Fruit fly (Drosophila melanogaster) whole organism, embryonic: ENCODE data around the gene Uro.
A peak's percentile ranks its signal among the peaks of the same experiment; 100 is the strongest.

Experiments
- Ada2b ChIP-seq: fragments of 200-800 bp; sonication (Bioruptor generic); IDR thresholded peaks from 2 replicates; pipeline ENCODE4 v1.3.6; 2022; ENCODE audit warnings: missing biosample characterization, missing genetic modification characterization
- Antp ChIP-seq: fragments of 200-800 bp; sonication (Bioruptor generic); optimal IDR thresholded peaks from 3 replicates; lab custom pipeline; 2016; ENCODE audit warnings: missing biosample characterization, missing genetic modification characterization
- Atf3 ChIP-seq: fragments of 200-800 bp; sonication (Bioruptor generic); optimal IDR thresholded peaks from 3 replicates; lab custom pipeline; 2016; ENCODE audit warnings: missing biosample characterization, missing genetic modification characterization
- Bteb2 ChIP-seq: fragments of 200-800 bp; sonication (Bioruptor generic); optimal IDR thresholded peaks from 2 replicates; lab custom pipeline; 2016; ENCODE audit warnings: missing biosample characterization, missing genetic modification characterization
- CG10274 ChIP-seq: fragments of 200-800 bp; sonication (Bioruptor generic); optimal IDR thresholded peaks from 3 replicates; lab custom pipeline; 2017; ENCODE audit warnings: missing biosample characterization, mild to moderate bottlenecking, missing genetic modification characterization
- CG11695 ChIP-seq: fragments of 200-800 bp; sonication (Bioruptor generic); IDR thresholded peaks from 3 replicates; pipeline ENCODE4 v1.3.6; 2022; ENCODE audit warnings: missing biosample characterization, missing genetic modification characterization
- CG12071 ChIP-seq: fragments of 200-800 bp; sonication (Bioruptor generic); optimal IDR thresholded peaks from 3 replicates; lab custom pipeline; 2018; ENCODE audit warnings: missing biosample characterization, mild to moderate bottlenecking, missing genetic modification characterization
- CG1233 ChIP-seq: fragments of 200-800 bp; sonication (Bioruptor generic); optimal IDR thresholded peaks from 4 replicates; lab custom pipeline; 2018; ENCODE audit warnings: missing biosample characterization, mild to moderate bottlenecking, missing genetic modification characterization
- CG12744 ChIP-seq: fragments of 200-800 bp; sonication (Bioruptor generic); optimal IDR thresholded peaks from 2 replicates; lab custom pipeline; 2016; ENCODE audit warnings: missing biosample characterization, missing genetic modification characterization
- CG13296 ChIP-seq: fragments of 200-800 bp; sonication (Bioruptor generic); optimal IDR thresholded peaks from 3 replicates; lab custom pipeline; 2018; ENCODE audit warnings: missing biosample characterization, mild to moderate bottlenecking, missing genetic modification characterization
- CG13894 ChIP-seq: fragments of 200-800 bp; sonication (Bioruptor generic); optimal IDR thresholded peaks from 3 replicates; lab custom pipeline; 2018; ENCODE audit warnings: missing biosample characterization, mild to moderate bottlenecking, missing genetic modification characterization, moderate library complexity
- CG15011 ChIP-seq: fragments of 200-800 bp; sonication (Bioruptor generic); optimal IDR thresholded peaks from 3 replicates; lab custom pipeline; 2018; ENCODE audit warnings: missing biosample characterization, mild to moderate bottlenecking, missing genetic modification characterization
- CG1647 ChIP-seq: fragments of 200-800 bp; sonication (Bioruptor generic); optimal IDR thresholded peaks from 3 replicates; lab custom pipeline; 2016; ENCODE audit warnings: missing biosample characterization, missing genetic modification characterization
- CG16863 ChIP-seq: fragments of 200-800 bp; sonication (Bioruptor generic); optimal IDR thresholded peaks from 3 replicates; lab custom pipeline; 2016; ENCODE audit warnings: missing biosample characterization, missing genetic modification characterization
- CG34376 ChIP-seq: fragments of 200-800 bp; sonication (Bioruptor generic); optimal IDR thresholded peaks from 2 replicates; lab custom pipeline; 2018; ENCODE audit warnings: missing biosample characterization, mild to moderate bottlenecking, missing genetic modification characterization
- CG3726 ChIP-seq: fragments of 200-800 bp; sonication (Bioruptor generic); IDR thresholded peaks from 3 replicates; pipeline ENCODE4, ENCODE4 v1.3.6; 2022; ENCODE audit warnings: missing biosample characterization, missing genetic modification characterization
- CG4404 ChIP-seq: fragments of 200-800 bp; sonication (Bioruptor generic); IDR thresholded peaks from 2 replicates; pipeline ENCODE4 v1.3.6; 2022; ENCODE audit warnings: missing biosample characterization, missing genetic modification characterization
- CG4820 ChIP-seq: fragments of 200-800 bp; sonication (Bioruptor generic); optimal IDR thresholded peaks from 3 replicates; lab custom pipeline; 2016; ENCODE audit warnings: missing biosample characterization, missing genetic modification characterization
- CG5180 ChIP-seq: fragments of 200-800 bp; sonication (Bioruptor generic); optimal IDR thresholded peaks from 3 replicates; lab custom pipeline; 2017; ENCODE audit warnings: missing biosample characterization, missing genetic modification characterization, mild to moderate bottlenecking, moderate library complexity, missing genetic modification reagents
- CG6654 ChIP-seq: fragments of 200-800 bp; sonication (Bioruptor generic); optimal IDR thresholded peaks from 2 replicates; lab custom pipeline; 2017; ENCODE audit warnings: missing biosample characterization, mild to moderate bottlenecking, missing genetic modification characterization
- CG7786 ChIP-seq: fragments of 200-800 bp; sonication (Bioruptor generic); optimal IDR thresholded peaks from 2 replicates; lab custom pipeline; 2016; ENCODE audit warnings: missing biosample characterization, missing genetic modification characterization
- CG7928 ChIP-seq: fragments of 200-800 bp; sonication (Bioruptor generic); optimal IDR thresholded peaks from 2 replicates; lab custom pipeline; 2017; ENCODE audit warnings: missing biosample characterization, mild to moderate bottlenecking, missing genetic modification characterization
- CG9797 ChIP-seq: fragments of 200-800 bp; sonication (Bioruptor generic); optimal IDR thresholded peaks from 3 replicates; lab custom pipeline; 2018; ENCODE audit warnings: missing biosample characterization, mild to moderate bottlenecking, missing genetic modification characterization
- CG9932 ChIP-seq: fragments of 200-800 bp; sonication (Bioruptor generic); IDR thresholded peaks from 2 replicates; pipeline ENCODE4 v1.3.6; 2022; ENCODE audit warnings: missing biosample characterization, missing genetic modification characterization
- Chrac-16 ChIP-seq: fragments of 200-800 bp; sonication (Bioruptor generic); optimal IDR thresholded peaks from 3 replicates; lab custom pipeline; 2016; ENCODE audit warnings: missing biosample characterization, missing genetic modification characterization
- Dek ChIP-seq: fragments of 200-800 bp; sonication (Bioruptor generic); optimal IDR thresholded peaks from 3 replicates; lab custom pipeline; 2019; ENCODE audit warnings: missing biosample characterization, mild to moderate bottlenecking, missing genetic modification characterization, moderate library complexity
- ERR ChIP-seq: fragments of 200-800 bp; sonication (Bioruptor generic); optimal IDR thresholded peaks from 2 replicates; lab custom pipeline; 2016; ENCODE audit warnings: missing biosample characterization, missing genetic modification characterization
- Hr39 ChIP-seq: fragments of >200 bp; optimal IDR thresholded peaks from 2 replicates; lab custom pipeline; 2017
- Jarid2 ChIP-seq: fragments of 200-800 bp; sonication (Bioruptor generic); optimal IDR thresholded peaks from 3 replicates; lab custom pipeline; 2017; ENCODE audit warnings: mild to moderate bottlenecking, missing biosample characterization, missing genetic modification reagents, missing genetic modification characterization
- Kr ChIP-seq: fragments of 200-800 bp; sonication (Bioruptor generic); optimal IDR thresholded peaks from 2 replicates; lab custom pipeline; 2017; ENCODE audit warnings: missing biosample characterization, mild to moderate bottlenecking, missing genetic modification characterization
- Lim3 ChIP-seq: fragments of 200-800 bp; sonication (Bioruptor generic); IDR thresholded peaks from 2 replicates; pipeline ENCODE4 v1.3.6; 2022; ENCODE audit warnings: missing biosample characterization, missing genetic modification characterization
- Nf-YB ChIP-seq: fragments of 200-800 bp; sonication (Bioruptor generic); optimal IDR thresholded peaks from 3 replicates; lab custom pipeline; 2019; ENCODE audit warnings: missing biosample characterization, mild to moderate bottlenecking, missing genetic modification characterization, moderate library complexity
- Usf ChIP-seq: fragments of 200-800 bp; sonication (Bioruptor generic); optimal IDR thresholded peaks from 2 replicates; lab custom pipeline; 2017; ENCODE audit warnings: missing genotype, missing biosample characterization, missing genetic modification characterization
- Vsx1 ChIP-seq: fragments of 200-800 bp; sonication (Bioruptor generic); optimal IDR thresholded peaks from 2 replicates; lab custom pipeline; 2017; ENCODE audit warnings: missing biosample characterization, mild to moderate bottlenecking, missing genetic modification characterization, missing genetic modification reagents
- ara ChIP-seq: fragments of 200-800 bp; sonication (Bioruptor generic); IDR thresholded peaks from 2 replicates; pipeline ENCODE4 v1.3.6; 2022; ENCODE audit warnings: missing biosample characterization, missing genetic modification characterization
- cg ChIP-seq: fragments of 200-800 bp; sonication (Bioruptor generic); optimal IDR thresholded peaks from 3 replicates; lab custom pipeline; 2019; ENCODE audit warnings: missing biosample characterization, mild to moderate bottlenecking, missing genetic modification characterization, moderate library complexity
- crp ChIP-seq, 2 experiments: fragments of 200-800 bp; sonication (Bioruptor generic); optimal IDR thresholded peaks; 2 replicates in 1 of 2; 3 replicates in 1 of 2; lab custom pipeline; 2017; ENCODE audit warnings: missing biosample characterization in 2 of 2, missing genetic modification characterization in 2 of 2, mild to moderate bottlenecking in 1 of 2, moderate library complexity in 1 of 2
- dan ChIP-seq: fragments of 200-800 bp; sonication (Bioruptor generic); IDR thresholded peaks from 2 replicates; pipeline ENCODE4 v1.3.6; 2022; ENCODE audit warnings: missing biosample characterization, missing genetic modification characterization
- eve ChIP-seq, 2 experiments: fragments of >200 bp; optimal IDR thresholded peaks; 2 replicates each; lab custom pipeline; 2017; ENCODE audit warnings: missing biosample characterization in 2 of 2, missing genetic modification characterization in 2 of 2
- gt ChIP-seq: fragments of 200-800 bp; sonication (Bioruptor generic); IDR thresholded peaks from 2 replicates; pipeline ENCODE4 v1.3.6; 2022; ENCODE audit warnings: missing biosample characterization, missing genetic modification characterization
- hbn ChIP-seq: fragments of 200-800 bp; sonication (Bioruptor generic); IDR thresholded peaks from 2 replicates; pipeline ENCODE4 v1.3.6; 2022; ENCODE audit warnings: missing biosample characterization, missing genetic modification characterization; ENCODE audit not compliant: partially characterized antibody
- her ChIP-seq: fragments of 200-800 bp; sonication (Bioruptor generic); optimal IDR thresholded peaks from 2 replicates; lab custom pipeline; 2016; ENCODE audit warnings: missing biosample characterization, missing genetic modification characterization
- hkb ChIP-seq, 2 experiments: fragments of 200-800 bp in 1 of 2; fragments of >200 bp in 1 of 2; sonication (Bioruptor generic) in 1 of 2; IDR thresholded peaks in 1 of 2; optimal IDR thresholded peaks in 1 of 2; 2 replicates each; pipeline versions ENCODE4 v1.3.6 to Lab custom; 2017 to 2022; ENCODE audit warnings: missing biosample characterization in 1 of 2, missing genetic modification characterization in 1 of 2
- lbe ChIP-seq: fragments of 200-800 bp; sonication (Bioruptor generic); optimal IDR thresholded peaks from 2 replicates; lab custom pipeline; 2016; ENCODE audit warnings: missing biosample characterization, mild to moderate bottlenecking, missing genetic modification characterization
- nmo ChIP-seq: fragments of 200-800 bp; sonication (Bioruptor generic); optimal IDR thresholded peaks from 2 replicates; lab custom pipeline; 2018; ENCODE audit warnings: missing biosample characterization, mild to moderate bottlenecking, missing genetic modification characterization, moderate library complexity
- odd ChIP-seq: fragments of 200-800 bp; sonication (Bioruptor generic); optimal IDR thresholded peaks from 2 replicates; lab custom pipeline; 2017; ENCODE audit warnings: missing biosample characterization, mild to moderate bottlenecking, missing genetic modification characterization
- pho ChIP-seq: fragments of 200-800 bp; sonication (Bioruptor generic); optimal IDR thresholded peaks from 2 replicates; lab custom pipeline; 2016; ENCODE audit warnings: missing biosample characterization, missing genetic modification characterization
- repo ChIP-seq: fragments of 200-800 bp; sonication (Bioruptor generic); optimal IDR thresholded peaks from 2 replicates; lab custom pipeline; 2016; ENCODE audit warnings: missing biosample characterization, missing genetic modification characterization
- ro ChIP-seq: fragments of 200-800 bp; sonication (Bioruptor generic); IDR thresholded peaks from 2 replicates; pipeline ENCODE4 v1.3.6; 2022; ENCODE audit warnings: missing biosample characterization, missing genetic modification characterization
- sima ChIP-seq: fragments of 200-800 bp; sonication (Bioruptor generic); optimal IDR thresholded peaks from 2 replicates; lab custom pipeline; 2016; ENCODE audit warnings: missing biosample characterization, missing genetic modification characterization
- unpg ChIP-seq: fragments of 200-800 bp; sonication (Bioruptor generic); optimal IDR thresholded peaks from 3 replicates; lab custom pipeline; 2018; ENCODE audit warnings: missing biosample characterization, mild to moderate bottlenecking, missing genetic modification characterization, moderate library complexity
- wdn ChIP-seq: fragments of 200-800 bp; sonication (Bioruptor generic); IDR thresholded peaks from 2 replicates; pipeline ENCODE4 v1.3.6; 2022; ENCODE audit warnings: missing biosample characterization, missing genetic modification characterization

The Uro gene

dm6 chr2L:7828231-7828630 lies 48.3 kb downstream of the Uro start (continued):
- TF ChIP-seq CG1233 (GFP tag; lab: Kevin White, UChicago) (no peak), ro (GFP tag; lab: Robert Waterston, UW) (no peak), CG12744 (GFP tag; lab: Kevin White, UChicago) (no peak), CG7786 (GFP tag; lab: Kevin White, UChicago) (no peak), odd (GFP tag; lab: Kevin White, UChicago) (no peak), CG10274 (GFP tag; lab: Kevin White, UChicago) (no peak), Dek (tag; lab: Kevin White, UChicago) (no peak), CG9932 (GFP tag; lab: Robert Waterston, UW) (peak; percentile 35; the same call in 1 of the 2 replicates), CG7928 (GFP tag; lab: Kevin White, UChicago) (no peak), unpg (GFP tag; lab: Kevin White, UChicago) (no peak), Chrac-16 (GFP tag; lab: Kevin White, UChicago) (no peak), Vsx1 (GFP tag; lab: Kevin White, UChicago) (no peak), ara (GFP tag; lab: Robert Waterston, UW) (peak; percentile 61), wdn (no peak), repo (GFP tag; lab: Kevin White, UChicago) (no peak), CG11695 (GFP tag; lab: Robert Waterston, UW) (no peak), hkb (optimal IDR thresholded peaks at IDR 0.05; lab: Kevin White, UChicago) (no peak), hkb (GFP tag; IDR thresholded peaks at IDR 0.05; lab: Robert Waterston, UW) (no peak), lbe (GFP tag; lab: Kevin White, UChicago) (no peak), cg (GFP tag; lab: Kevin White, UChicago) (peak; percentile 48), CG12071 (no peak), eve (GFP tag; optimal IDR thresholded peaks at IDR 0.05; lab: Kevin White, UChicago) (no peak), Antp (no peak), CG3726 (GFP tag; lab: Robert Waterston, UW) (no peak), CG5180 (no peak), CG6654 (GFP tag; lab: Kevin White, UChicago) (no peak), gt (no peak), Hr39 (no peak), ERR (GFP tag; lab: Kevin White, UChicago) (no peak), her (GFP tag; lab: Kevin White, UChicago) (no peak), CG4820 (no peak), Kr (GFP tag; lab: Kevin White, UChicago) (no peak), CG16863 (GFP tag; lab: Kevin White, UChicago) (no peak), CG34376 (GFP tag; lab: Kevin White, UChicago) (no peak), sima (GFP tag; lab: Kevin White, UChicago) (no peak), nmo (GFP tag; lab: Kevin White, UChicago) (peak; percentile 82), crp (GFP tag; optimal IDR thresholded peaks at IDR 0.05; lab: Kevin White, UChicago) (no peak), Lim3 (GFP tag; lab: Robert Waterston, UW) (no peak), Ada2b (GFP tag; lab: Robert Waterston, UW) (peak; percentile 15; the same call in 1 of the 2 replicates), CG4404 (GFP tag; lab: Robert Waterston, UW) (no peak), pho (GFP tag; lab: Kevin White, UChicago) (peak; percentile 26), Nf-YB (peak; percentile 49), CG15011 (no peak), CG13296 (GFP tag; lab: Kevin White, UChicago) (no peak), CG13894 (peak; percentile 28), dan (GFP tag; lab: Robert Waterston, UW) (no peak), Atf3 (GFP tag; lab: Kevin White, UChicago) (no peak), hbn (GFP tag; lab: Robert Waterston, UW) (no peak; the same call in 1 of the 2 replicates), Jarid2 (GFP tag; lab: Kevin White, UChicago) (no peak), Usf (GFP tag; lab: Kevin White, UChicago) (no peak), CG1647 (GFP tag; lab: Kevin White, UChicago) (no peak), CG9797 (no peak), Bteb2 (GFP tag; lab: Kevin White, UChicago) (no peak)
